Worm (Caenorhabditis elegans) whole organism, mixed stage, embryonic: ENCODE results near the gene Y116A8C.43.

Experiments used
- M03D4.4 ChIP-seq: sonication (generic microtip); optimal IDR thresholded peaks from 2 replicates; lab custom pipeline; 2017; ENCODE audit warnings: mild to moderate bottlenecking, missing genetic modification characterization, missing compliant biosample characterization
- bed-3 ChIP-seq: fragments of 200-800 bp; sonication (Bioruptor generic); optimal IDR thresholded peaks from 3 replicates; lab custom pipeline; 2018; ENCODE audit warnings: mild to moderate bottlenecking, missing genetic modification characterization, moderate library complexity, missing compliant biosample characterization
- blmp-1 ChIP-seq: fragments of 150-350 bp; optimal IDR thresholded peaks from 2 replicates; lab custom pipeline; 2014; ENCODE audit warnings: missing biosample characterization, missing genetic modification characterization
- ceh-39 ChIP-seq: fragments of 150-350 bp; optimal IDR thresholded peaks from 2 replicates; lab custom pipeline; 2014; ENCODE audit warnings: missing biosample characterization, missing genetic modification characterization
- ceh-43 ChIP-seq: fragments of 200-800 bp; sonication (Bioruptor generic); optimal IDR thresholded peaks from 2 replicates; lab custom pipeline; 2018; ENCODE audit warnings: mild to moderate bottlenecking, missing genetic modification characterization, moderate library complexity, missing compliant biosample characterization
- ceh-83 ChIP-seq: fragments of 200-800 bp; sonication (Bioruptor generic); optimal IDR thresholded peaks from 2 replicates; lab custom pipeline; 2018; ENCODE audit warnings: mild to moderate bottlenecking, missing genetic modification characterization, missing compliant biosample characterization
- ces-1 ChIP-seq: fragments of 150-350 bp; optimal IDR thresholded peaks from 2 replicates; lab custom pipeline; 2014; ENCODE audit warnings: missing biosample characterization, missing genetic modification reagents, missing genetic modification characterization
- cnd-1 ChIP-seq: fragments of 200-800 bp; sonication (Bioruptor generic); optimal IDR thresholded peaks from 2 replicates; lab custom pipeline; 2018; ENCODE audit warnings: mild to moderate bottlenecking, missing genetic modification characterization, missing compliant biosample characterization
- drap-1 ChIP-seq: fragments of 200-800 bp; sonication (Bioruptor generic); optimal IDR thresholded peaks from 3 replicates; lab custom pipeline; 2018; ENCODE audit warnings: mild to moderate bottlenecking, missing genetic modification characterization, missing compliant biosample characterization
- elt-3 ChIP-seq: fragments of 150-350 bp; optimal IDR thresholded peaks from 2 replicates; lab custom pipeline; 2014; ENCODE audit warnings: missing biosample characterization, missing genetic modification characterization
- flh-1 ChIP-seq: fragments of 200-800 bp; sonication (Bioruptor generic); optimal IDR thresholded peaks from 2 replicates; lab custom pipeline; 2018; ENCODE audit warnings: mild to moderate bottlenecking, missing genetic modification characterization, moderate library complexity, missing compliant biosample characterization
- ham-2 ChIP-seq: fragments of 200-800 bp; sonication (Bioruptor generic); optimal IDR thresholded peaks from 2 replicates; lab custom pipeline; 2018; ENCODE audit warnings: mild to moderate bottlenecking, missing genetic modification characterization, missing compliant biosample characterization
- hlh-1 ChIP-seq: fragments of 150-350 bp; optimal IDR thresholded peaks from 2 replicates; lab custom pipeline; 2014; ENCODE audit warnings: missing biosample characterization, missing genetic modification reagents, missing genetic modification characterization
- lin-13 ChIP-seq: fragments of 150-350 bp; optimal IDR thresholded peaks from 2 replicates; lab custom pipeline; 2014; ENCODE audit warnings: missing biosample characterization, missing genetic modification characterization
- lin-32 ChIP-seq: fragments of 200-800 bp; sonication (Bioruptor generic); optimal IDR thresholded peaks from 2 replicates; lab custom pipeline; 2018; ENCODE audit warnings: mild to moderate bottlenecking, missing genetic modification characterization, missing compliant biosample characterization
- mab-5 ChIP-seq: fragments of 150-350 bp; optimal IDR thresholded peaks from 2 replicates; lab custom pipeline; 2014; ENCODE audit warnings: missing biosample characterization, missing genetic modification characterization
- mep-1 ChIP-seq: fragments of 150-350 bp; optimal IDR thresholded peaks from 2 replicates; lab custom pipeline; 2017; ENCODE audit warnings: missing biosample characterization, missing genetic modification reagents, missing genetic modification characterization, inconsistent platforms
- mls-2 ChIP-seq: sonication (generic microtip); optimal IDR thresholded peaks from 2 replicates; lab custom pipeline; 2016; ENCODE audit warnings: mild to moderate bottlenecking, missing genetic modification characterization, moderate library complexity, missing compliant biosample characterization
- nhr-237 ChIP-seq: fragments of 150-350 bp; optimal IDR thresholded peaks from 2 replicates; lab custom pipeline; 2014; ENCODE audit warnings: missing biosample characterization, missing genetic modification characterization
- nhr-28 ChIP-seq: fragments of 150-350 bp; optimal IDR thresholded peaks from 2 replicates; lab custom pipeline; 2014; ENCODE audit warnings: missing biosample characterization, missing genetic modification characterization
- nhr-76 ChIP-seq: sonication (generic microtip); optimal IDR thresholded peaks from 2 replicates; lab custom pipeline; 2017; ENCODE audit warnings: missing biosample characterization, missing genetic modification characterization
- pha-4 ChIP-seq: fragments of 150-350 bp; optimal IDR thresholded peaks from 2 replicates; lab custom pipeline; 2018; ENCODE audit warnings: missing biosample characterization, missing genetic modification reagents, missing genetic modification characterization
- snpc-4 ChIP-seq: fragments of 150-350 bp; optimal IDR thresholded peaks from 2 replicates; lab custom pipeline; 2014; ENCODE audit warnings: missing biosample characterization, missing genetic modification characterization
- sptf-1 ChIP-seq: sonication (generic microtip); optimal IDR thresholded peaks from 2 replicates; lab custom pipeline; 2017; ENCODE audit warnings: mild to moderate bottlenecking, missing genetic modification characterization, moderate library complexity, missing compliant biosample characterization
- tbx-8 ChIP-seq: fragments of 200-800 bp; sonication (Bioruptor generic); optimal IDR thresholded peaks from 2 replicates; lab custom pipeline; 2018; ENCODE audit warnings: mild to moderate bottlenecking, missing genetic modification characterization, moderate library complexity, missing compliant biosample characterization
- unc-120 ChIP-seq: sonication (generic microtip); optimal IDR thresholded peaks from 2 replicates; lab custom pipeline; 2017; ENCODE audit warnings: missing genetic modification characterization, missing compliant biosample characterization; ENCODE audit not compliant: poor library complexity, severe bottlenecking
- unc-39 ChIP-seq: fragments of 150-350 bp; optimal IDR thresholded peaks from 2 replicates; lab custom pipeline; 2014; ENCODE audit warnings: missing biosample characterization, missing genetic modification characterization
- unc-62 ChIP-seq: fragments of 150-350 bp; optimal IDR thresholded peaks from 2 replicates; lab custom pipeline; 2014; ENCODE audit warnings: missing biosample characterization, missing genetic modification reagents, missing genetic modification characterization
- zip-8 ChIP-seq: fragments of 150-350 bp; optimal IDR thresholded peaks from 2 replicates; lab custom pipeline; 2014; ENCODE audit warnings: missing biosample characterization, missing genetic modification characterization

The Y116A8C.43 gene

DNA sequence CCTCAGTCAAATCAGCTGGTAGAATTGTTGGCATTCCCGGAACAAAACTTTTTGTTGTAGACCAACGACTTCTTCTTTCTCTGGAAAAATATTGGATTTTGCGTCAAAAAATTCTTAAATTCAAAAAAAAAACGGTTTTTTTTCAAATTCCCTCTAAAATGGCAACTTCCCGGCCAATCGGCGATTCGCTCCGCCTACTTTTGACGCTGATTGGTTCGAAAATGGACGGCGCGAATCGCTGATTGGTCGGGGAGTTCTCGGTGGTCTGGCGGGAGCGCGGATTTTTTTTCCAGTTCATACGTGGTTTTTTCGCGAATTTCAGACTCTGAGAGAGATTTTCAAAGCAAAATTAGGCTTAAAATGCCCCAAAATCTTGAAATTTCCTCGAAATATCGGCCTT, 20.2 kb downstream of the Y116A8C.43 start:
- no peak for TF ChIP-seq blmp-1
- no peak for TF ChIP-seq M03D4.4 (tag; lab: Kevin White, UChicago)
- TF ChIP-seq unc-62, result no peak
- no peak for TF ChIP-seq cnd-1 (tag; lab: Kevin White, UChicago)
- no peak for TF ChIP-seq sptf-1 (tag; lab: Kevin White, UChicago)
- no peak for TF ChIP-seq unc-120
- TF ChIP-seq tbx-8 (GFP tag; lab: Kevin White, UChicago), result no peak
- TF ChIP-seq flh-1 (GFP tag; lab: Kevin White, UChicago), result no peak
- TF ChIP-seq lin-13 (tag; lab: Kevin White, UChicago), result no peak
- no peak for TF ChIP-seq nhr-28 (tag; lab: Kevin White, UChicago)
- TF ChIP-seq mls-2 (tag; lab: Kevin White, UChicago), result no peak
- TF ChIP-seq mep-1 (tag; lab: Kevin White, UChicago), result no peak
- TF ChIP-seq nhr-76 (tag; lab: Kevin White, UChicago), result no peak

DNA sequence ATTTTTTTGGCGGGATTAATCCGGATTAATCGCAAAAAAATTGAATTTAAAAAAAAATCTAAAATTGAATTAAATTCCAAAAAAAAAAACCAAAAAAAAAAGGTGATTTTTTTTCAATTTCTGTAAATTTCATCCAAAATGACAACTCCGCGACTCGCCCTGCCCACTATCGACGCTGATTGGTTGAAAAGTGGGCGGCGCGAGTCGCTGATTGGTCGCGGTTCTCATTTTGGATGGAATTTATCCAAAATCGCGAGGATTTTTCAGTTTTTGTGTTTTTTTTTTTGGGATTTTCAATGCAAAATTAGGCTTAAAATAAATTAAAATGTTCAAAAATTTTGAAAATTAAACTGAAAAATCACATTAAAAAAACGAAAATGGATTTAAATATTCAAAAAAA, 20.8 kb downstream of the Y116A8C.43 start:
- TF ChIP-seq sptf-1 (tag; lab: Kevin White, UChicago), result no peak
- TF ChIP-seq mab-5 (tag; lab: Kevin White, UChicago), result no peak
- TF ChIP-seq nhr-28 (tag; lab: Kevin White, UChicago), result no peak
- TF ChIP-seq flh-1 (GFP tag; lab: Kevin White, UChicago), result no peak

DNA sequence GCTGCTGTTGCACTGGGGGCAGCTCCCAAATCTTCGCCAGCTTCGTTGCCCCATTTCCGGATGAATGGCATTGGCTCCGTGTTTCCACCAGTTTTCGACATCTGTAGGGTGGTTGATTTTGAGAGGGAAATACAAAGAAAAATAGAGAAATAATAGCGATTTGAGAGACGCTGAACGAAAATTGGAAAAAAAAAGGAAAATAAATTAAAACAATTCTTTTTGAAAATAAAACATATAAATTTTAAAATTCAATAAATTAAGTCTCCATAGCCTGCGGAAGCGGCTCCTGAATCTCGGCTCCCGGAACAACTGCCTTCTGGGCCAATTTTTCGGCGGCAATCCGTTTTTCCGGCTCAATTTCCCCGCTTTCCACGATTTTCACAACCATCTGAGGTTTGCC, 22.2 kb downstream of the Y116A8C.43 start, which contains the start of gene sfa-1:
TSS of gene sfa-1 (minus strand) at position 101 of the 400 bp plus-strand sequence.
- TF ChIP-seq elt-3 (tag; lab: Kevin White, UChicago) (no peak), mab-5 (tag; lab: Kevin White, UChicago) (no peak), ces-1 (GFP tag; lab: Kevin White, UChicago) (no peak), mep-1 (tag; lab: Kevin White, UChicago) (no peak), tbx-8 (GFP tag; lab: Kevin White, UChicago) (no peak), ham-2 (GFP tag; lab: Kevin White, UChicago) (no peak), unc-120 (no peak), mls-2 (tag; lab: Kevin White, UChicago) (no peak), nhr-28 (tag; lab: Kevin White, UChicago) (no peak), ceh-43 (GFP tag; lab: Kevin White, UChicago) (no peak), unc-39 (tag; lab: Kevin White, UChicago) (no peak), M03D4.4 (tag; lab: Kevin White, UChicago) (no peak), snpc-4 (tag; lab: Kevin White, UChicago) (no peak), flh-1 (GFP tag; lab: Kevin White, UChicago) (no peak), nhr-76 (tag; lab: Kevin White, UChicago) (no peak), ceh-39 (tag; lab: Kevin White, UChicago) (no peak)

DNA sequence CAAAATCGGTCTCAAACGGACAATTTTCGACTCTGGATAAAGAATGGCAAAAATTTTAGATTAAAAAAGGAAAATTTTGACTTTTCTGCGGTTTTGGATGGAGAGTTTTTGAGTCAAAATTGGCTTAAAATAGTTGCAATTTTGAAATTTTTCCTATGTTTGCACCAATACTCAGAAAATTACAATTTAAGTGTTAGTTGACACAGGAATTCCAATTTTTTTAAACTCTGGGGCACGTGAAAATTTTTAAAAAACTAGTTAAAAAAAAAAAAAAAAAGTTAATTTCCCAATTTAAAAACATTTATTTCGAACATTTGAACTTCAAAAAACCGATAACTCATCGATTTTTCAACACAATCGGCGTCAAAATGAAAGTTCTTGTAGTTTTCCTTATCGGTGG, 23.2 kb downstream of the Y116A8C.43 start, which contains the start of gene Y116A8C.33:
TSS of gene Y116A8C.33 (plus strand) at position 301 of the 400 bp plus-strand sequence.
- TF ChIP-seq nhr-237 (tag; lab: Kevin White, UChicago) (no peak), pha-4 (tag; lab: Kevin White, UChicago) (no peak), ces-1 (GFP tag; lab: Kevin White, UChicago) (no peak), ceh-43 (GFP tag; lab: Kevin White, UChicago) (no peak), mep-1 (tag; lab: Kevin White, UChicago) (no peak), flh-1 (GFP tag; lab: Kevin White, UChicago) (no peak), zip-8 (no peak), ham-2 (GFP tag; lab: Kevin White, UChicago) (no peak), lin-32 (GFP tag; lab: Kevin White, UChicago) (no peak), ceh-83 (GFP tag; lab: Kevin White, UChicago) (no peak)
- TF ChIP-seq, all 35 proteins: peak for 0

DNA sequence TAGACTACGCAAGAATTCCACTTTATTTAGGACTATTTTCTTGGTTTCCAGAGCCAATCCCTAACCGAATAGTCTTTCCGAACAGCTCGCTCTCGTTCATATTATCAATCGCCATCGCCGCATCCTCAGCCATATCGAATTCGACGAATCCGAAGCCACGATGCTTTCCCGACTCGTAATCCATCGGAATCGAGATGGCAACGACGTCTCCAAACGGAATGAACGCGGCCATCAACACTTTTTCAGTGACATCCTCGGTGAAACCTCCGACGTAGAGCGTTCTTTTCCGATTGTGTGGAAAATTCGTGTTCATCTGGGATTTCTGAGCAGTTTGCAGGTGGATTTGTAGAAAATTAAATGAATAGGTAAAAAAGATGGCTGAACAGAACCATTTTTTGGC, 27.7 kb downstream of the Y116A8C.43 start, which contains the start of gene cyn-13:
TSS of gene cyn-13 (minus strand) at position 313 of the 400 bp plus-strand sequence.
- no peak for TF ChIP-seq lin-13 (tag; lab: Kevin White, UChicago)
- no peak for TF ChIP-seq ceh-43 (GFP tag; lab: Kevin White, UChicago)
- TF ChIP-seq mab-5 (tag; lab: Kevin White, UChicago), result no peak
- TF ChIP-seq ham-2 (GFP tag; lab: Kevin White, UChicago), result no peak
- no peak for TF ChIP-seq pha-4 (tag; lab: Kevin White, UChicago)
- TF ChIP-seq hlh-1 (tag; lab: Kevin White, UChicago), result no peak
- TF ChIP-seq ces-1 (GFP tag; lab: Kevin White, UChicago), result no peak
- no peak for TF ChIP-seq drap-1 (GFP tag; lab: Kevin White, UChicago)
- no peak for TF ChIP-seq nhr-237 (tag; lab: Kevin White, UChicago)
- no peak for TF ChIP-seq mep-1 (tag; lab: Kevin White, UChicago)
- TF ChIP-seq bed-3 (GFP tag; lab: Kevin White, UChicago), result no peak
- TF ChIP-seq ceh-83 (GFP tag; lab: Kevin White, UChicago), result no peak
- TF ChIP-seq mls-2 (tag; lab: Kevin White, UChicago), result no peak
- TF ChIP-seq unc-62, result no peak
- no peak for TF ChIP-seq nhr-28 (tag; lab: Kevin White, UChicago)
